Fruit fly (Drosophila melanogaster): ENCODE results near the gene Ada1-1.

Gene Ada1-1

dm6 chr2L:12046856-12047230, 50.2 kb downstream of the Ada1-1 start:
- no peak for TF ChIP-seq psq (optimal IDR thresholded peaks at IDR 0.05)
- TF ChIP-seq Dll (optimal IDR thresholded peaks at IDR 0.05), result no peak
- no peak for TF ChIP-seq CG8478 (optimal IDR thresholded peaks at IDR 0.05)
- no peak for TF ChIP-seq EcR (GFP tag; optimal IDR thresholded peaks at IDR 0.05)

Data from whole organism.